Worm (Caenorhabditis elegans) whole organism, late embryonic: ENCODE results near the gene fbxa-185.

Source experiments
- K02D7.2 ChIP-seq: sonication (generic microtip); optimal IDR thresholded peaks from 2 replicates; lab custom pipeline; 2017; ENCODE audit warnings: mild to moderate bottlenecking, missing genetic modification characterization, missing compliant biosample characterization
- ama-1 ChIP-seq: fragments of 150-350 bp; optimal IDR thresholded peaks from 2 replicates; lab custom pipeline; 2014
- ceh-22 ChIP-seq: sonication (generic microtip); optimal IDR thresholded peaks from 2 replicates; lab custom pipeline; 2017; ENCODE audit warnings: missing biosample characterization, missing genetic modification characterization
- ceh-9 ChIP-seq: sonication (generic microtip); optimal IDR thresholded peaks from 2 replicates; lab custom pipeline; 2016; ENCODE audit warnings: mild to moderate bottlenecking, missing genetic modification characterization, inconsistent platforms, missing compliant biosample characterization
- dmd-4 ChIP-seq: sonication (generic microtip); optimal IDR thresholded peaks from 2 replicates; lab custom pipeline; 2016; ENCODE audit warnings: borderline replicate concordance, missing genetic modification characterization, missing compliant biosample characterization
- elt-4 ChIP-seq: sonication (generic microtip); optimal IDR thresholded peaks from 2 replicates; lab custom pipeline; 2016; ENCODE audit warnings: missing genetic modification characterization, missing compliant biosample characterization
- fkh-10 ChIP-seq: fragments of 150-350 bp; optimal IDR thresholded peaks from 2 replicates; lab custom pipeline; 2014; ENCODE audit warnings: missing biosample characterization, missing genetic modification reagents, missing genetic modification characterization
- lin-11 ChIP-seq: fragments of 200-800 bp; sonication (Bioruptor generic); optimal IDR thresholded peaks from 2 replicates; lab custom pipeline; 2018; ENCODE audit warnings: mild to moderate bottlenecking, missing genetic modification characterization, missing compliant biosample characterization
- mec-3 ChIP-seq: sonication (generic microtip); optimal IDR thresholded peaks from 2 replicates; lab custom pipeline; 2016; ENCODE audit warnings: borderline replicate concordance, missing genetic modification characterization, missing compliant biosample characterization
- nhr-11 ChIP-seq: fragments of 150-350 bp; optimal IDR thresholded peaks from 2 replicates; lab custom pipeline; 2014; ENCODE audit warnings: missing biosample characterization, missing genetic modification characterization
- pha-4 ChIP-seq: fragments of 150-350 bp; optimal IDR thresholded peaks from 2 replicates; lab custom pipeline; 2018; ENCODE audit warnings: missing biosample characterization, missing genetic modification reagents, missing genetic modification characterization
- ref-2 ChIP-seq: sonication (generic microtip); optimal IDR thresholded peaks from 2 replicates; lab custom pipeline; 2016; ENCODE audit warnings: missing genetic modification characterization, missing compliant biosample characterization
- syd-9 ChIP-seq: sonication (generic microtip); optimal IDR thresholded peaks from 2 replicates; lab custom pipeline; 2016; ENCODE audit warnings: mild to moderate bottlenecking, missing genetic modification characterization, moderate library complexity, missing compliant biosample characterization
- tbx-7 ChIP-seq: sonication (generic microtip); optimal IDR thresholded peaks from 2 replicates; lab custom pipeline; 2016; ENCODE audit warnings: missing genotype, missing genetic modification characterization, missing compliant biosample characterization

DNA sequence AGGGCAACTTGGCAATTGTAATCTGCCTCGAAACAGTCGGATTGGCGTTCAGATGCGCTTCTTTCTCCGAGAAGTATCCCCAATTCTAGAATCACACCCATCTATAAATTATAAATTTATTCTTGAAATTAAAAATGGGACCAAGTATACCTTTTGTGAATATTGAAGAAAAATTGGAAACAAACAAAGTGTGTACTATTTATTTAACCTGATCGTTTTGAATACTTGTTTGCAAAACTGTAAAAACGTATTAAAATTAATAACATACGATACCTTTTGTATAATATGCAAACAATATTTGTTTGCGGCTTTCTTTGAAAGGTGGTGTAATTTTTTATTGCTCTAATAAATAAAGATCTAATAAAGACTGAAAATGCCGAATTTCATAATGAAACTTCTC is 19.1 kb upstream of the fbxa-185 start, which contains the start of gene Y61B8B.3:
- no peak for TF ChIP-seq syd-9 (tag; lab: Kevin White, UChicago)
- TF ChIP-seq ref-2 (tag; lab: Kevin White, UChicago), result no peak
- no peak for TF ChIP-seq fkh-10 (GFP tag; lab: Kevin White, UChicago)
- no peak for TF ChIP-seq dmd-4 (tag; lab: Kevin White, UChicago)
- TF ChIP-seq ceh-9, result no peak
- TF ChIP-seq mec-3, result no peak
- no peak for TF ChIP-seq pha-4 (tag; lab: Kevin White, UChicago)
- TF ChIP-seq elt-4 (tag; lab: Kevin White, UChicago), result no peak
- TF ChIP-seq ama-1 (lab: Kevin White, UChicago), result no peak
- no peak for TF ChIP-seq ceh-22
- TF ChIP-seq K02D7.2 (tag; lab: Kevin White, UChicago), result no peak
- TF ChIP-seq nhr-11 (tag; lab: Kevin White, UChicago), result no peak
- TF ChIP-seq tbx-7, result no peak
- TF ChIP-seq lin-11 (tag; lab: Kevin White, UChicago), result no peak
